Worm (Caenorhabditis elegans) whole organism, mixed stage, embryonic: ENCODE results near the gene C25H3.1.

ENCODE experiments used
- M03D4.4 ChIP-seq: sonication (generic microtip); optimal IDR thresholded peaks from 2 replicates; lab custom pipeline; 2017; ENCODE audit warnings: mild to moderate bottlenecking, missing genetic modification characterization, missing compliant biosample characterization
- bed-3 ChIP-seq: fragments of 200-800 bp; sonication (Bioruptor generic); optimal IDR thresholded peaks from 3 replicates; lab custom pipeline; 2018; ENCODE audit warnings: mild to moderate bottlenecking, missing genetic modification characterization, moderate library complexity, missing compliant biosample characterization
- blmp-1 ChIP-seq: fragments of 150-350 bp; optimal IDR thresholded peaks from 2 replicates; lab custom pipeline; 2014; ENCODE audit warnings: missing biosample characterization, missing genetic modification characterization
- ceh-39 ChIP-seq: fragments of 150-350 bp; optimal IDR thresholded peaks from 2 replicates; lab custom pipeline; 2014; ENCODE audit warnings: missing biosample characterization, missing genetic modification characterization
- ceh-43 ChIP-seq: fragments of 200-800 bp; sonication (Bioruptor generic); optimal IDR thresholded peaks from 2 replicates; lab custom pipeline; 2018; ENCODE audit warnings: mild to moderate bottlenecking, missing genetic modification characterization, moderate library complexity, missing compliant biosample characterization
- ceh-83 ChIP-seq: fragments of 200-800 bp; sonication (Bioruptor generic); optimal IDR thresholded peaks from 2 replicates; lab custom pipeline; 2018; ENCODE audit warnings: mild to moderate bottlenecking, missing genetic modification characterization, missing compliant biosample characterization
- ces-1 ChIP-seq: fragments of 150-350 bp; optimal IDR thresholded peaks from 2 replicates; lab custom pipeline; 2014; ENCODE audit warnings: missing biosample characterization, missing genetic modification reagents, missing genetic modification characterization
- drap-1 ChIP-seq: fragments of 200-800 bp; sonication (Bioruptor generic); optimal IDR thresholded peaks from 3 replicates; lab custom pipeline; 2018; ENCODE audit warnings: mild to moderate bottlenecking, missing genetic modification characterization, missing compliant biosample characterization
- elt-1 ChIP-seq: sonication (generic microtip); optimal IDR thresholded peaks from 2 replicates; lab custom pipeline; 2017; ENCODE audit warnings: missing genetic modification characterization, mild to moderate bottlenecking, missing compliant biosample characterization, antibody characterized with exemption, moderate library complexity, borderline replicate concordance; ENCODE audit not compliant: insufficient read depth
- elt-3 ChIP-seq: fragments of 150-350 bp; optimal IDR thresholded peaks from 2 replicates; lab custom pipeline; 2014; ENCODE audit warnings: missing biosample characterization, missing genetic modification characterization
- flh-1 ChIP-seq: fragments of 200-800 bp; sonication (Bioruptor generic); optimal IDR thresholded peaks from 2 replicates; lab custom pipeline; 2018; ENCODE audit warnings: mild to moderate bottlenecking, missing genetic modification characterization, moderate library complexity, missing compliant biosample characterization
- ham-2 ChIP-seq: fragments of 200-800 bp; sonication (Bioruptor generic); optimal IDR thresholded peaks from 2 replicates; lab custom pipeline; 2018; ENCODE audit warnings: mild to moderate bottlenecking, missing genetic modification characterization, missing compliant biosample characterization
- hlh-1 ChIP-seq: fragments of 150-350 bp; optimal IDR thresholded peaks from 2 replicates; lab custom pipeline; 2014; ENCODE audit warnings: missing biosample characterization, missing genetic modification reagents, missing genetic modification characterization
- lin-13 ChIP-seq: fragments of 150-350 bp; optimal IDR thresholded peaks from 2 replicates; lab custom pipeline; 2014; ENCODE audit warnings: missing biosample characterization, missing genetic modification characterization
- lin-32 ChIP-seq: fragments of 200-800 bp; sonication (Bioruptor generic); optimal IDR thresholded peaks from 2 replicates; lab custom pipeline; 2018; ENCODE audit warnings: mild to moderate bottlenecking, missing genetic modification characterization, missing compliant biosample characterization
- lsy-2 ChIP-seq: fragments of 150-350 bp; optimal IDR thresholded peaks from 2 replicates; lab custom pipeline; 2014; ENCODE audit warnings: missing biosample characterization, missing genetic modification characterization
- mab-5 ChIP-seq: fragments of 150-350 bp; optimal IDR thresholded peaks from 2 replicates; lab custom pipeline; 2014; ENCODE audit warnings: missing biosample characterization, missing genetic modification characterization
- mep-1 ChIP-seq: fragments of 150-350 bp; optimal IDR thresholded peaks from 2 replicates; lab custom pipeline; 2017; ENCODE audit warnings: missing biosample characterization, missing genetic modification reagents, missing genetic modification characterization, inconsistent platforms
- mls-2 ChIP-seq: sonication (generic microtip); optimal IDR thresholded peaks from 2 replicates; lab custom pipeline; 2016; ENCODE audit warnings: mild to moderate bottlenecking, missing genetic modification characterization, moderate library complexity, missing compliant biosample characterization
- nhr-12 ChIP-seq: fragments of 150-350 bp; optimal IDR thresholded peaks from 2 replicates; lab custom pipeline; 2014; ENCODE audit warnings: missing biosample characterization, missing genetic modification characterization
- nhr-2 ChIP-seq: fragments of 150-350 bp; optimal IDR thresholded peaks from 2 replicates; lab custom pipeline; 2014; ENCODE audit warnings: missing biosample characterization, missing genetic modification characterization
- nhr-237 ChIP-seq: fragments of 150-350 bp; optimal IDR thresholded peaks from 2 replicates; lab custom pipeline; 2014; ENCODE audit warnings: missing biosample characterization, missing genetic modification characterization
- nhr-28 ChIP-seq: fragments of 150-350 bp; optimal IDR thresholded peaks from 2 replicates; lab custom pipeline; 2014; ENCODE audit warnings: missing biosample characterization, missing genetic modification characterization
- nhr-76 ChIP-seq: sonication (generic microtip); optimal IDR thresholded peaks from 2 replicates; lab custom pipeline; 2017; ENCODE audit warnings: missing biosample characterization, missing genetic modification characterization
- pha-4 ChIP-seq: fragments of 150-350 bp; optimal IDR thresholded peaks from 2 replicates; lab custom pipeline; 2018; ENCODE audit warnings: missing biosample characterization, missing genetic modification reagents, missing genetic modification characterization
- sem-2 ChIP-seq: fragments of 200-800 bp; sonication (Bioruptor generic); optimal IDR thresholded peaks from 2 replicates; lab custom pipeline; 2018; ENCODE audit warnings: mild to moderate bottlenecking, missing genetic modification characterization, missing compliant biosample characterization
- tbx-8 ChIP-seq: fragments of 200-800 bp; sonication (Bioruptor generic); optimal IDR thresholded peaks from 2 replicates; lab custom pipeline; 2018; ENCODE audit warnings: mild to moderate bottlenecking, missing genetic modification characterization, moderate library complexity, missing compliant biosample characterization
- unc-120 ChIP-seq: sonication (generic microtip); optimal IDR thresholded peaks from 2 replicates; lab custom pipeline; 2017; ENCODE audit warnings: missing genetic modification characterization, missing compliant biosample characterization; ENCODE audit not compliant: poor library complexity, severe bottlenecking
- unc-39 ChIP-seq: fragments of 150-350 bp; optimal IDR thresholded peaks from 2 replicates; lab custom pipeline; 2014; ENCODE audit warnings: missing biosample characterization, missing genetic modification characterization
- unc-62 ChIP-seq: fragments of 150-350 bp; optimal IDR thresholded peaks from 2 replicates; lab custom pipeline; 2014; ENCODE audit warnings: missing biosample characterization, missing genetic modification reagents, missing genetic modification characterization
- zip-8 ChIP-seq: fragments of 150-350 bp; optimal IDR thresholded peaks from 2 replicates; lab custom pipeline; 2014; ENCODE audit warnings: missing biosample characterization, missing genetic modification characterization
- ztf-11 ChIP-seq: fragments of 150-350 bp; optimal IDR thresholded peaks from 2 replicates; lab custom pipeline; 2014; ENCODE audit warnings: missing biosample characterization, missing genetic modification characterization

C25H3.1 gene

DNA sequence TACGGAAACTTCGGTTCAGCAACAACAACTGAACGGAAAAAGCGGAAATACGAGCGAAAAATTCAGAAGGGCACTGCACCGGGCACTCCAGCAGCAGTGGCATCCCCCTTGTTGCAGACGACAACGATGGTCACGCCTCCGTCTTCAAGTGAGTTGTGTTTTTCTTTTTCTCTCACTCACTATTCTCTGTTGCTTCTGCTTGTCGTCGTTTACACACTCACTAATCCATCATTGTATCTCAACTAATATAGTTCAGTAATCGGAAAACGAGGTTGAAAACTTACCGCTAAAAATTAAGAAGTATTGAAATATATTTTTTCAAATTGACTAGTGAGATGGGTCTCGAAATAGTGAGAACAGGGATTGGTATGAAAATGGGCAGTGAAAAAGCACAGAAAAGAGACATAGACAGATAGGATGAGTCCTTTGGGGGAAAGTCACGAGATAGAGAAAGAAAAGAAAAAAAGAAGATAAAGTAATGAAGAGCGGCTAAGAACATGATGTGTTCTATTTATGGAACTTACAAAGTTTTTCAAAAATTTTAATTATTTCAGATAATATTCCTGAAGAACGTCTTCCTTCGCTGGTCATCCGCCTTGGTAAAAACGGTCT lies 35.6 kb upstream of the C25H3.1 start:
- TF ChIP-seq zip-8 (tag; lab: Kevin White, UChicago) (no peak), pha-4 (no peak), nhr-28 (tag; lab: Kevin White, UChicago) (no peak), ztf-11 (tag; lab: Kevin White, UChicago) (no peak), mab-5 (no peak), mls-2 (no peak), unc-62 (no peak), mep-1 (no peak), M03D4.4 (tag; lab: Kevin White, UChicago) (no peak), ceh-83 (GFP tag; lab: Kevin White, UChicago) (no peak)

DNA sequence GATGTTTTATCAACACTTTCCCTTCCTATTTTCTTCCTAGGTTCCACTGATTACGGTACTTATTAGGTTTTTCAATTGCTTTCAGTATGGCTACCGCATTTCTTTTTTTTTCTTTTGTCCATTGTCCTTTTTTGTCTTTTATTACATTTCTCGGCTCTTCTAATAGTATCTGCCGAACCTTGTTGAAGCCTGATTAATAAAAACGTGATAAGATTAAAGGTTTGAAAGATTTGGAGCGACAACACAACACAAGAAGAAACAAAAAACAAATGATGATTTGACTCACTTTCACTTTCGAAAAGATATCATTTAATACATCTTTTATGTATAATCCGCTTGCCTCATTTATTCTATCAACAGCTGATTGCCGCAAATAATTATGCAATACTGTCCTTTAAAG lies 33.8 kb upstream of the C25H3.1 start, which contains the start of gene C25H3.15:
C25H3.15 (plus strand) TSS at position 301 of the 400 bp plus-strand sequence.
- TF ChIP-seq bed-3 = no peak
- no peak for TF ChIP-seq unc-39
- no peak for TF ChIP-seq lin-32
- no peak for TF ChIP-seq ceh-83 (GFP tag; lab: Kevin White, UChicago)
- no peak for TF ChIP-seq nhr-28 (tag; lab: Kevin White, UChicago)
- no peak for TF ChIP-seq blmp-1 (tag; lab: Kevin White, UChicago)
- no peak for TF ChIP-seq M03D4.4 (tag; lab: Kevin White, UChicago)
- no peak for TF ChIP-seq elt-1 (tag; lab: Kevin White, UChicago)
- TF ChIP-seq, all 35 proteins: peak for 0

DNA sequence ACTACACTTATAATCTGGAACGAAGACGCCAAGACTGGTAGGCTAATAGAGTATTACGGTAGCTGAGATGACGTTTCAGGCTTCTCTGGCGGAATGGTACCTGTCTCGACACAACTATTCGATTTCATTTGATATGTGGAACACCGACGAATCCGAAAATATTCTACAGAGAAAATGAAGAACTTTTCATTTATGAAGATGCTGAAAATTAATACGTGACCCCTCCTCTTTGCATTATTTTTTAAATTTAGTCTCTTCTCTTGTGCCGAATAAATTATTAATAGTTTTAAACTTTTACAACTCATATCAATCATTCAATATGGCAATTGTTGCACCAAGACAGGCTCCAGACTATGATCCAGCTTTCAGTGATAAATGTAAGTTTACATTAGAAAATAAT lies 32.9 kb upstream of the C25H3.1 start, which contains the start of gene C25H3.16:
C25H3.16 (plus strand) TSS at position 301 of the 400 bp plus-strand sequence.
- TF ChIP-seq ceh-83 (GFP tag; lab: Kevin White, UChicago) (no peak), unc-39 (no peak), hlh-1 (no peak), nhr-76 (no peak), drap-1 (GFP tag; lab: Kevin White, UChicago) (no peak), lsy-2 (tag; lab: Kevin White, UChicago) (no peak), lin-32 (no peak), blmp-1 (tag; lab: Kevin White, UChicago) (no peak), ztf-11 (tag; lab: Kevin White, UChicago) (no peak), unc-62 (no peak), nhr-2 (tag; lab: Kevin White, UChicago) (no peak), zip-8 (tag; lab: Kevin White, UChicago) (no peak), flh-1 (GFP tag; lab: Kevin White, UChicago) (no peak), sem-2 (GFP tag; lab: Kevin White, UChicago) (no peak), ces-1 (GFP tag; lab: Kevin White, UChicago) (no peak)

DNA sequence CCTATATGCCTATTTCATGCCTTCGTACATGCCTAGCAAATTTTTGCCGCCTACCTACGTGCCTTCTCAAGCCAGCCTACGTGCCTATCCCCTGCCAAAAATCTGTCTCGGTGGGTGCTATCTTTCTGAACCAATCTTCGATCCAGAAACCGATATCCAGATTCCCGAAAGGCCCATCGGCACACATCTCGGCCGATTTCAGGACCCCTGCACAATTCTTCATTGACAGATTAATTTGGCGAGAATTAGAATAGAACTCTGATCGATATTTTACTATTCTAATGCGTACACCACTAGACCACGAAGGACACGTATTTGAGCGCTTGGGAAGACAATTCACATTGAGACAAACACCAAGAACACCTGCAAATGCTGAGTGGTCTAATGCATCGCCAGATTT lies 31.3 kb upstream of the C25H3.1 start:
- TF ChIP-seq nhr-237 (tag; lab: Kevin White, UChicago) (no peak), sem-2 (GFP tag; lab: Kevin White, UChicago) (peak; percentile 50), ceh-83 (GFP tag; lab: Kevin White, UChicago) (no peak), blmp-1 (tag; lab: Kevin White, UChicago) (no peak), nhr-28 (tag; lab: Kevin White, UChicago) (no peak), unc-120 (tag; lab: Kevin White, UChicago) (no peak), ceh-43 (GFP tag; lab: Kevin White, UChicago) (no peak), drap-1 (GFP tag; lab: Kevin White, UChicago) (peak; percentile 55), ceh-39 (tag; lab: Kevin White, UChicago) (peak; percentile 70), elt-1 (tag; lab: Kevin White, UChicago) (peak; percentile 52), bed-3 (no peak), ham-2 (GFP tag; lab: Kevin White, UChicago) (no peak), elt-3 (tag; lab: Kevin White, UChicago) (no peak), ces-1 (GFP tag; lab: Kevin White, UChicago) (no peak), lin-32 (no peak)

DNA sequence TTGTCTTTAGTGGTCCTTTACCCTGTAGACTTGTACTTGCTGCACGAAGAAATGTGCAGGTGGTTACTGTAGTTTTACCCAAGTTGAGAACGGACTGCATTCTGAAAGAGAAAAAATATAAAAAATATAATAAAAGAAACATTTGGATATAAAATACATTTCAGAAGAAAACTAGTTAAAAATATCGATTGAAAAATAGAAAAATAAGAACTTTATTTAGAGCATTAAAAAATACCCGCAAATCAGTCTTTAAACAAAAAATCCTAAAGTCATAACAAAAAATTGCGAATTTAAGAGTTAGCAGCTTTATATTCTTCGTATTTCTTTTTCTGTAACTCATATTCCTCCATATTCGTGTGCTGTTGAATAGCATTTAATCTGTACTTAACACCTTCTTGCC lies 30.0 kb upstream of the C25H3.1 start, which contains the start of gene C25H3.7:
C25H3.7 (minus strand) TSS at position 101 of the 400 bp plus-strand sequence.
- no peak for TF ChIP-seq nhr-12 (tag; lab: Kevin White, UChicago)
- TF ChIP-seq ceh-39 (tag; lab: Kevin White, UChicago) = no peak
- no peak for TF ChIP-seq tbx-8 (GFP tag; lab: Kevin White, UChicago)
- TF ChIP-seq drap-1 (GFP tag; lab: Kevin White, UChicago) = no peak
- no peak for TF ChIP-seq lin-32
- TF ChIP-seq ces-1 (GFP tag; lab: Kevin White, UChicago) = no peak
- no peak for TF ChIP-seq blmp-1 (tag; lab: Kevin White, UChicago)
- no peak for TF ChIP-seq ceh-43 (GFP tag; lab: Kevin White, UChicago)
- no peak for TF ChIP-seq lin-13 (tag; lab: Kevin White, UChicago)
- TF ChIP-seq nhr-2 (tag; lab: Kevin White, UChicago) = no peak
- TF ChIP-seq M03D4.4 (tag; lab: Kevin White, UChicago) = no peak
- TF ChIP-seq flh-1 (GFP tag; lab: Kevin White, UChicago) = no peak
- no peak for TF ChIP-seq bed-3
- TF ChIP-seq, all 35 proteins: peak for 0
